Worm (Caenorhabditis elegans): Measurements from ENCODE around the gene C11G6.2.

The C11G6.2 gene

DNA sequence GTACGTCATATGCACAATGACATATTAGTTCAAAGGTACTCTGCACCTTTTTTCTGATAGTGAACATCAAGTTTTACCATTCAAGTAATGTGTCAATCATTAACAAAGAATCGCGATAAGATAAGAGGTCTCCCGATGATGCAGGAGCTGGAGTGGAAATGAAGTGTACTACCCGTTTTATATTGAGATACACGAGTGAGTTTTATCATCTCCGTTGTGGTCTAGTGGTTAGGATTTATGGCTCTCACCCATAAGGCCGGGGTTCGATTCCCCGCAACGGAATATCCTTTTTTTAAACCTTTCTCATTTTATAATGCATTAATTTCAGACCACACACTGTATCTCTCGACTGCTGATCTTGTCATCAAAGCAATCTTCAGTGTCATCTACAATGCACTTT lies 49.5 kb downstream of the C11G6.2 start (continued):
- TF ChIP-seq K11D2.4 (GFP tag; IDR thresholded peaks at IDR 0.05) (no peak), dox-1 (GFP tag; IDR thresholded peaks at IDR 0.05) (peak; percentile 87; the same call in 1 of the 2 replicates), F57A8.1 (GFP tag; optimal IDR thresholded peaks at IDR 0.05) (no peak), C06A6.2 (GFP tag; conservative IDR thresholded peaks at IDR 0.05) (no peak), ztf-22 (GFP tag; optimal IDR thresholded peaks at IDR 0.05) (peak; percentile 36), madf-6 (GFP tag; IDR thresholded peaks at IDR 0.05) (0 out of 2 replicates have a peak, but pooled peaks have one; percentile 33), nfyb-1 (GFP tag; IDR thresholded peaks at IDR 0.05) (peak; percentile 85), F37B4.10 (GFP tag; IDR thresholded peaks at IDR 0.05) (no peak), egl-18 (GFP tag; IDR thresholded peaks at IDR 0.05) (no peak), let-607 (tag; optimal IDR thresholded peaks at IDR 0.05) (peak; percentile 9 to 76), nhr-179 (tag; optimal IDR thresholded peaks at IDR 0.05) (no peak), F55B11.4 (tag; optimal IDR thresholded peaks at IDR 0.05; ENCODE audit: borderline replicate concordance, insufficient read depth) (no peak), ztf-3 (GFP tag; optimal IDR thresholded peaks at IDR 0.05) (no peak), rpc-1 (optimal IDR thresholded peaks at IDR 0.05) (peak; percentile 91), rpc-1 (tag; optimal IDR thresholded peaks at IDR 0.05) (peak; percentile 93), D2030.7 (GFP tag; IDR thresholded peaks at IDR 0.05) (peak; percentile 58; the same call in 1 of the 2 replicates), madf-10 (tag; optimal IDR thresholded peaks at IDR 0.05) (peak; percentile 74), ztf-6 (GFP tag; IDR thresholded peaks at IDR 0.05) (no peak), die-1 (tag; optimal IDR thresholded peaks at IDR 0.05) (peak; percentile 86), snpc-4 (GFP tag; optimal IDR thresholded peaks at IDR 0.05) (peak; percentile 80), snpc-4 (tag; optimal IDR thresholded peaks at IDR 0.05) (peak; percentile 32 to 82 (median 48)), Y79H2A.3 (GFP tag; conservative IDR thresholded peaks at IDR 0.05) (no peak), tlf-1 (GFP tag; optimal IDR thresholded peaks at IDR 0.05) (peak; percentile 24), lsl-1 (GFP tag; optimal IDR thresholded peaks at IDR 0.05) (no peak), rcor-1 (GFP tag; IDR thresholded peaks at IDR 0.05) (peak; percentile 53), madf-8 (GFP tag; conservative IDR thresholded peaks at IDR 0.05) (no peak), ceh-27 (GFP tag; optimal IDR thresholded peaks at IDR 0.05) (no peak), cebp-1 (GFP tag; IDR thresholded peaks at IDR 0.05) (peak; percentile 43; the same call in 1 of the 2 replicates), cebp-1 (tag; optimal IDR thresholded peaks at IDR 0.05) (peak; percentile 63), fkh-3 (tag; optimal IDR thresholded peaks at IDR 0.05) (no peak), ccch-3 (GFP tag; optimal IDR thresholded peaks at IDR 0.05) (no peak), ceh-91 (GFP tag; IDR thresholded peaks at IDR 0.05) (no peak), lin-40 (tag; optimal IDR thresholded peaks at IDR 0.05) (peak; percentile 74), F22D6.2 (tag; optimal IDR thresholded peaks at IDR 0.05) (no peak), egl-44 (GFP tag; IDR thresholded peaks at IDR 0.05) (0 out of 2 replicates have a peak, but pooled peaks have one; percentile 38), attf-6 (GFP tag; IDR thresholded peaks at IDR 0.05) (peak; percentile 64; the same call in 1 of the 2 replicates), F57C9.4 (tag; optimal IDR thresholded peaks at IDR 0.05) (no peak), ceh-58 (GFP tag; IDR thresholded peaks at IDR 0.05) (no peak), sptf-2 (GFP tag; optimal IDR thresholded peaks at IDR 0.05) (no peak), nhr-27 (tag; optimal IDR thresholded peaks at IDR 0.05) (no peak), let-526 (GFP tag; IDR thresholded peaks at IDR 0.05) (no peak), unc-62 (GFP tag; optimal IDR thresholded peaks at IDR 0.05) (peak; percentile 69), sdz-38 (tag; optimal IDR thresholded peaks at IDR 0.05) (no peak), snpc-1.1 (tag; optimal IDR thresholded peaks at IDR 0.05; ENCODE audit: insufficient read depth) (peak; percentile 62), ama-1 (optimal IDR thresholded peaks at IDR 0.05) (no peak), ama-1 (GFP tag; optimal IDR thresholded peaks at IDR 0.05) (peak in 1 of 2 experiments; percentile 73), attf-5 (GFP tag; optimal IDR thresholded peaks at IDR 0.05) (peak; percentile 57), nfya-1 (tag; optimal IDR thresholded peaks at IDR 0.05; ENCODE audit: borderline replicate concordance, insufficient read depth) (no peak), B0336.3 (GFP tag; IDR thresholded peaks at IDR 0.05) (peak; percentile 77), lag-1 (GFP tag; IDR thresholded peaks at IDR 0.05) (no peak)

All from whole organism, young adult.